Comparison of ENCODE assay signal across 1 fruit fly cellular context in genomic region chr3L:9134349-9134748, dm6.
TF ChIP-seq lines count a peak whose summit lies in the region.

Gene bol, minus strand, starts transcription at chr3L:9134405.
Gene Dhpr, plus strand, starts transcription at chr3L:9134560.

TF ChIP-seq in whole organism, embryonic, 481 proteins besides CTCF, POLR2A, EP300 and RAD21 (continued from another document):
- 0 out of 3 replicates have a peak, but pooled peaks have one; percentile 52 for TF ChIP-seq CG6791 (GFP tag; IDR thresholded peaks at IDR 0.05; lab: Robert Waterston, UW; ENCODE audit: partially characterized antibody)
- no peak for TF ChIP-seq B-H1 (GFP tag; IDR thresholded peaks at IDR 0.05; lab: Robert Waterston, UW)
- no peak for TF ChIP-seq CG17829 (tag; optimal IDR thresholded peaks at IDR 0.05; lab: Kevin White, UChicago)
- peak; percentile 78 for TF ChIP-seq stwl (tag; optimal IDR thresholded peaks at IDR 0.05; lab: Kevin White, UChicago)
- TF ChIP-seq gsb-n (tag; optimal IDR thresholded peaks at IDR 0.05; lab: Kevin White, UChicago): peak; percentile 22
- TF ChIP-seq Atf6 (GFP tag; IDR thresholded peaks at IDR 0.05; lab: Robert Waterston, UW): peak; percentile 35; the same call in 1 of the 2 replicates
- peak; percentile 17; the same call in 1 of the 2 replicates for TF ChIP-seq CG32767 (GFP tag; IDR thresholded peaks at IDR 0.05; lab: Robert Waterston, UW)
- peak; percentile 70; the same call in 1 of the 2 replicates for TF ChIP-seq vvl (GFP tag; IDR thresholded peaks at IDR 0.05; lab: Robert Waterston, UW)
- TF ChIP-seq sob (GFP tag; IDR thresholded peaks at IDR 0.05; lab: Robert Waterston, UW): peak; percentile 44; the same call in 1 of the 2 replicates
- peak; percentile 56 for TF ChIP-seq unc-4 (GFP tag; IDR thresholded peaks at IDR 0.05; lab: Robert Waterston, UW; ENCODE audit: partially characterized antibody)
- TF ChIP-seq pb (GFP tag; optimal IDR thresholded peaks at IDR 0.05; lab: Kevin White, UChicago): no peak
- peak; percentile 61 for TF ChIP-seq Sry-δ (GFP tag; optimal IDR thresholded peaks at IDR 0.05; lab: Kevin White, UChicago)
- TF ChIP-seq CG31388 (GFP tag; optimal IDR thresholded peaks at IDR 0.05; lab: Kevin White, UChicago): no peak
- TF ChIP-seq trem (tag; optimal IDR thresholded peaks at IDR 0.05; lab: Kevin White, UChicago): no peak
- peak; percentile 72 for TF ChIP-seq HLHmδ (GFP tag; optimal IDR thresholded peaks at IDR 0.05; lab: Kevin White, UChicago)
- TF ChIP-seq CG34422 (GFP tag; IDR thresholded peaks at IDR 0.05; lab: Robert Waterston, UW): peak; percentile 70; the same call in 2 of the 3 replicates
- TF ChIP-seq mam (GFP tag; optimal IDR thresholded peaks at IDR 0.05; lab: Kevin White, UChicago): peak; percentile 26
- TF ChIP-seq ci (GFP tag; IDR thresholded peaks at IDR 0.05; lab: Robert Waterston, UW): peak; percentile 67; the same call in 2 of the 3 replicates
- TF ChIP-seq bcd (GFP tag; optimal IDR thresholded peaks at IDR 0.05; lab: Kevin White, UChicago): peak; percentile 3
- TF ChIP-seq onecut (GFP tag; IDR thresholded peaks at IDR 0.05; lab: Robert Waterston, UW): peak; percentile 100
- TF ChIP-seq CG2199 (GFP tag; IDR thresholded peaks at IDR 0.05; lab: Robert Waterston, UW): 0 out of 3 replicates have a peak, but pooled peaks have one; percentile 40
- TF ChIP-seq wdn (GFP tag; IDR thresholded peaks at IDR 0.05; lab: Robert Waterston, UW): no peak
- no peak for TF ChIP-seq CG10979 (tag; optimal IDR thresholded peaks at IDR 0.05; lab: Kevin White, UChicago)
- TF ChIP-seq CG1024 (GFP tag; IDR thresholded peaks at IDR 0.05; lab: Robert Waterston, UW): no peak
- TF ChIP-seq CG3065 (GFP tag; optimal IDR thresholded peaks at IDR 0.05; lab: Kevin White, UChicago): no peak
- TF ChIP-seq HmgZ (tag; optimal IDR thresholded peaks at IDR 0.05; lab: Kevin White, UChicago): peak; percentile 76
- peak; percentile 75 for TF ChIP-seq CG13287 (GFP tag; IDR thresholded peaks at IDR 0.05; lab: Robert Waterston, UW; ENCODE audit: partially characterized antibody)
- TF ChIP-seq Scr (GFP tag; IDR thresholded peaks at IDR 0.05; lab: Robert Waterston, UW; ENCODE audit: partially characterized antibody): peak; percentile 56
- no peak for TF ChIP-seq caup (GFP tag; optimal IDR thresholded peaks at IDR 0.05; lab: Kevin White, UChicago; ENCODE audit: severe bottlenecking)
- no peak for TF ChIP-seq pan (optimal IDR thresholded peaks at IDR 0.05; lab: Kevin White, UChicago)
- no peak for TF ChIP-seq pan (GFP tag; optimal IDR thresholded peaks at IDR 0.05 in 1 of 2, IDR thresholded peaks at IDR 0.05 in 1 of 2)
- peak; percentile 68 for TF ChIP-seq CG13894 (tag; optimal IDR thresholded peaks at IDR 0.05; lab: Kevin White, UChicago)
- peak; percentile 52 for TF ChIP-seq CG34376 (GFP tag; optimal IDR thresholded peaks at IDR 0.05; lab: Kevin White, UChicago)
- TF ChIP-seq bsh (GFP tag; optimal IDR thresholded peaks at IDR 0.05; lab: Kevin White, UChicago): no peak
- peak; percentile 21 for TF ChIP-seq repo (GFP tag; optimal IDR thresholded peaks at IDR 0.05; lab: Kevin White, UChicago)
- TF ChIP-seq CG12659 (GFP tag; optimal IDR thresholded peaks at IDR 0.05; lab: Kevin White, UChicago): peak; percentile 85
- TF ChIP-seq Fer1 (GFP tag; optimal IDR thresholded peaks at IDR 0.05; lab: Kevin White, UChicago): peak; percentile 31
- TF ChIP-seq Ets97D (GFP tag; optimal IDR thresholded peaks at IDR 0.05; lab: Kevin White, UChicago): peak; percentile 89
- peak; percentile 67 for TF ChIP-seq CG1832 (GFP tag; optimal IDR thresholded peaks at IDR 0.05; lab: Kevin White, UChicago)
- TF ChIP-seq Opbp (GFP tag; IDR thresholded peaks at IDR 0.05; lab: Robert Waterston, UW; ENCODE audit: partially characterized antibody): peak; percentile 68
- TF ChIP-seq CG31441 (GFP tag; IDR thresholded peaks at IDR 0.05; lab: Robert Waterston, UW): peak; percentile 21; the same call in 1 of the 2 replicates
- peak; percentile 49 for TF ChIP-seq sqz (GFP tag; optimal IDR thresholded peaks at IDR 0.05; lab: Kevin White, UChicago)
- peak in 1 of 2 experiments; percentile 23 for TF ChIP-seq Trl (optimal IDR thresholded peaks at IDR 0.05; lab: Kevin White, UChicago)
- no peak for TF ChIP-seq Trl (GFP tag; optimal IDR thresholded peaks at IDR 0.05; lab: Kevin White, UChicago)
- no peak for TF ChIP-seq H2.0 (GFP tag; IDR thresholded peaks at IDR 0.05; lab: Robert Waterston, UW)
- no peak for TF ChIP-seq CG17361 (GFP tag; IDR thresholded peaks at IDR 0.05; lab: Robert Waterston, UW)
- TF ChIP-seq CG6813 (GFP tag; optimal IDR thresholded peaks at IDR 0.05; lab: Kevin White, UChicago): no peak
- no peak for TF ChIP-seq da (GFP tag; optimal IDR thresholded peaks at IDR 0.05; lab: Kevin White, UChicago)
- TF ChIP-seq CG11456 (GFP tag; IDR thresholded peaks at IDR 0.05; lab: Robert Waterston, UW): 0 out of 3 replicates have a peak, but pooled peaks have one; percentile 10
- no peak for TF ChIP-seq Elba2 (GFP tag; optimal IDR thresholded peaks at IDR 0.05; lab: Kevin White, UChicago)
- peak; percentile 81 for TF ChIP-seq Med (GFP tag; lab: Kevin White, UChicago)
- TF ChIP-seq tin (GFP tag; optimal IDR thresholded peaks at IDR 0.05; lab: Kevin White, UChicago): peak; percentile 24
- TF ChIP-seq CG10431 (GFP tag; optimal IDR thresholded peaks at IDR 0.05; lab: Kevin White, UChicago): peak; percentile 37
- TF ChIP-seq CG10209 (GFP tag; optimal IDR thresholded peaks at IDR 0.05; lab: Kevin White, UChicago): no peak
- no peak for TF ChIP-seq Optix (GFP tag; IDR thresholded peaks at IDR 0.05; lab: Robert Waterston, UW)
- peak; percentile 36; the same call in 2 of the 3 replicates for TF ChIP-seq ken (GFP tag; IDR thresholded peaks at IDR 0.05; lab: Robert Waterston, UW)
- no peak for TF ChIP-seq CG7928 (GFP tag; optimal IDR thresholded peaks at IDR 0.05; lab: Kevin White, UChicago)
- TF ChIP-seq en (GFP tag; optimal IDR thresholded peaks at IDR 0.05; lab: Kevin White, UChicago): no peak
- peak; percentile 18 for TF ChIP-seq lab (GFP tag; optimal IDR thresholded peaks at IDR 0.05; lab: Kevin White, UChicago)
- TF ChIP-seq CG17328 (GFP tag; IDR thresholded peaks at IDR 0.05; lab: Robert Waterston, UW): peak; percentile 16; the same call in 1 of the 2 replicates
- TF ChIP-seq hbn (GFP tag; IDR thresholded peaks at IDR 0.05; lab: Robert Waterston, UW; ENCODE audit: partially characterized antibody): peak; percentile 43; the same call in 1 of the 2 replicates
- no peak for TF ChIP-seq Hsf (GFP tag; optimal IDR thresholded peaks at IDR 0.05; lab: Kevin White, UChicago)
- TF ChIP-seq dm (GFP tag; optimal IDR thresholded peaks at IDR 0.05; lab: Kevin White, UChicago): peak; percentile 42
- TF ChIP-seq stc (GFP tag; IDR thresholded peaks at IDR 0.05; lab: Robert Waterston, UW): no peak
- peak; percentile 87 for TF ChIP-seq CG12155 (GFP tag; optimal IDR thresholded peaks at IDR 0.05; lab: Kevin White, UChicago)
- 0 out of 2 replicates have a peak, but pooled peaks have one; percentile 6 for TF ChIP-seq CG14014 (GFP tag; IDR thresholded peaks at IDR 0.05; lab: Robert Waterston, UW)
- no peak for TF ChIP-seq grau (tag; optimal IDR thresholded peaks at IDR 0.05; lab: Kevin White, UChicago)
